Worm (Caenorhabditis elegans) whole organism, mixed stage, embryonic: ENCODE results near the gene srh-131.

Source experiments
- M03D4.4 ChIP-seq: sonication (generic microtip); optimal IDR thresholded peaks from 2 replicates; lab custom pipeline; 2017; ENCODE audit warnings: mild to moderate bottlenecking, missing genetic modification characterization, missing compliant biosample characterization
- blmp-1 ChIP-seq: fragments of 150-350 bp; optimal IDR thresholded peaks from 2 replicates; lab custom pipeline; 2014; ENCODE audit warnings: missing biosample characterization, missing genetic modification characterization
- ceh-43 ChIP-seq: fragments of 200-800 bp; sonication (Bioruptor generic); optimal IDR thresholded peaks from 2 replicates; lab custom pipeline; 2018; ENCODE audit warnings: mild to moderate bottlenecking, missing genetic modification characterization, moderate library complexity, missing compliant biosample characterization
- ceh-83 ChIP-seq: fragments of 200-800 bp; sonication (Bioruptor generic); optimal IDR thresholded peaks from 2 replicates; lab custom pipeline; 2018; ENCODE audit warnings: mild to moderate bottlenecking, missing genetic modification characterization, missing compliant biosample characterization
- ces-1 ChIP-seq: fragments of 150-350 bp; optimal IDR thresholded peaks from 2 replicates; lab custom pipeline; 2014; ENCODE audit warnings: missing biosample characterization, missing genetic modification reagents, missing genetic modification characterization
- cnd-1 ChIP-seq: fragments of 200-800 bp; sonication (Bioruptor generic); optimal IDR thresholded peaks from 2 replicates; lab custom pipeline; 2018; ENCODE audit warnings: mild to moderate bottlenecking, missing genetic modification characterization, missing compliant biosample characterization
- elt-1 ChIP-seq: sonication (generic microtip); optimal IDR thresholded peaks from 2 replicates; lab custom pipeline; 2017; ENCODE audit warnings: missing genetic modification characterization, mild to moderate bottlenecking, missing compliant biosample characterization, antibody characterized with exemption, moderate library complexity, borderline replicate concordance; ENCODE audit not compliant: insufficient read depth
- elt-3 ChIP-seq: fragments of 150-350 bp; optimal IDR thresholded peaks from 2 replicates; lab custom pipeline; 2014; ENCODE audit warnings: missing biosample characterization, missing genetic modification characterization
- flh-1 ChIP-seq: fragments of 200-800 bp; sonication (Bioruptor generic); optimal IDR thresholded peaks from 2 replicates; lab custom pipeline; 2018; ENCODE audit warnings: mild to moderate bottlenecking, missing genetic modification characterization, moderate library complexity, missing compliant biosample characterization
- ham-2 ChIP-seq: fragments of 200-800 bp; sonication (Bioruptor generic); optimal IDR thresholded peaks from 2 replicates; lab custom pipeline; 2018; ENCODE audit warnings: mild to moderate bottlenecking, missing genetic modification characterization, missing compliant biosample characterization
- hlh-1 ChIP-seq: fragments of 150-350 bp; optimal IDR thresholded peaks from 2 replicates; lab custom pipeline; 2014; ENCODE audit warnings: missing biosample characterization, missing genetic modification reagents, missing genetic modification characterization
- lin-13 ChIP-seq: fragments of 150-350 bp; optimal IDR thresholded peaks from 2 replicates; lab custom pipeline; 2014; ENCODE audit warnings: missing biosample characterization, missing genetic modification characterization
- lin-32 ChIP-seq: fragments of 200-800 bp; sonication (Bioruptor generic); optimal IDR thresholded peaks from 2 replicates; lab custom pipeline; 2018; ENCODE audit warnings: mild to moderate bottlenecking, missing genetic modification characterization, missing compliant biosample characterization
- lsy-2 ChIP-seq: fragments of 150-350 bp; optimal IDR thresholded peaks from 2 replicates; lab custom pipeline; 2014; ENCODE audit warnings: missing biosample characterization, missing genetic modification characterization
- mab-5 ChIP-seq: fragments of 150-350 bp; optimal IDR thresholded peaks from 2 replicates; lab custom pipeline; 2014; ENCODE audit warnings: missing biosample characterization, missing genetic modification characterization
- mep-1 ChIP-seq: fragments of 150-350 bp; optimal IDR thresholded peaks from 2 replicates; lab custom pipeline; 2017; ENCODE audit warnings: missing biosample characterization, missing genetic modification reagents, missing genetic modification characterization, inconsistent platforms
- mls-2 ChIP-seq: sonication (generic microtip); optimal IDR thresholded peaks from 2 replicates; lab custom pipeline; 2016; ENCODE audit warnings: mild to moderate bottlenecking, missing genetic modification characterization, moderate library complexity, missing compliant biosample characterization
- nhr-12 ChIP-seq: fragments of 150-350 bp; optimal IDR thresholded peaks from 2 replicates; lab custom pipeline; 2014; ENCODE audit warnings: missing biosample characterization, missing genetic modification characterization
- nhr-2 ChIP-seq: fragments of 150-350 bp; optimal IDR thresholded peaks from 2 replicates; lab custom pipeline; 2014; ENCODE audit warnings: missing biosample characterization, missing genetic modification characterization
- nhr-237 ChIP-seq: fragments of 150-350 bp; optimal IDR thresholded peaks from 2 replicates; lab custom pipeline; 2014; ENCODE audit warnings: missing biosample characterization, missing genetic modification characterization
- nhr-28 ChIP-seq: fragments of 150-350 bp; optimal IDR thresholded peaks from 2 replicates; lab custom pipeline; 2014; ENCODE audit warnings: missing biosample characterization, missing genetic modification characterization
- nhr-76 ChIP-seq: sonication (generic microtip); optimal IDR thresholded peaks from 2 replicates; lab custom pipeline; 2017; ENCODE audit warnings: missing biosample characterization, missing genetic modification characterization
- snpc-4 ChIP-seq: fragments of 150-350 bp; optimal IDR thresholded peaks from 2 replicates; lab custom pipeline; 2014; ENCODE audit warnings: missing biosample characterization, missing genetic modification characterization
- sptf-1 ChIP-seq: sonication (generic microtip); optimal IDR thresholded peaks from 2 replicates; lab custom pipeline; 2017; ENCODE audit warnings: mild to moderate bottlenecking, missing genetic modification characterization, moderate library complexity, missing compliant biosample characterization
- tbx-8 ChIP-seq: fragments of 200-800 bp; sonication (Bioruptor generic); optimal IDR thresholded peaks from 2 replicates; lab custom pipeline; 2018; ENCODE audit warnings: mild to moderate bottlenecking, missing genetic modification characterization, moderate library complexity, missing compliant biosample characterization
- unc-39 ChIP-seq: fragments of 150-350 bp; optimal IDR thresholded peaks from 2 replicates; lab custom pipeline; 2014; ENCODE audit warnings: missing biosample characterization, missing genetic modification characterization
- unc-62 ChIP-seq: fragments of 150-350 bp; optimal IDR thresholded peaks from 2 replicates; lab custom pipeline; 2014; ENCODE audit warnings: missing biosample characterization, missing genetic modification reagents, missing genetic modification characterization
- ztf-11 ChIP-seq: fragments of 150-350 bp; optimal IDR thresholded peaks from 2 replicates; lab custom pipeline; 2014; ENCODE audit warnings: missing biosample characterization, missing genetic modification characterization

Gene srh-131

DNA sequence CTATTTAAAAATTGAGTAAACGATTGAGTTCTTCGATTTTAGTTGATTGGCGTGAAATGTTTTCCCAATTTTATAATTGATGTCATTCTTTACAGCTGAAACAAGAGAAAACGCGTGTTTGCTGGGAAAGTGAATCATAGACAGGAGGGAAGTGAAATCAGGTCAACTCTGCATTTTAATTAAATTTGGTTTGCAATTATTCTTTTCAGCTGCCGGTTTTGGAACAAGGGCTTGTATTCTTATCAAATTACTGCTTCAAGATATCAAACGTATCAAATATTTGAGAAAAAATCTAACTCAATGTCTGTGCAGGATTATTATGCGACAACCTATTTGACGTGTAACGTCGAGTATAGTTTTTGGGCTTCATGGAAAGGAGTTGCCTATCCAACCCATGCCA is 11.5 kb downstream of the srh-131 start, which contains the start of gene srh-97:
Gene srh-97, plus strand, starts transcription at position 301 of the 400 bp plus-strand sequence.
- TF ChIP-seq snpc-4 (no peak), nhr-76 (tag; lab: Kevin White, UChicago) (no peak), nhr-12 (tag; lab: Kevin White, UChicago) (no peak), lsy-2 (tag; lab: Kevin White, UChicago) (no peak), unc-62 (GFP tag; lab: Kevin White, UChicago) (no peak), elt-3 (tag; lab: Kevin White, UChicago) (no peak), sptf-1 (tag; lab: Kevin White, UChicago) (no peak), nhr-2 (tag; lab: Kevin White, UChicago) (no peak), tbx-8 (GFP tag; lab: Kevin White, UChicago) (no peak), ham-2 (GFP tag; lab: Kevin White, UChicago) (no peak), lin-13 (tag; lab: Kevin White, UChicago) (no peak), ztf-11 (tag; lab: Kevin White, UChicago) (no peak), mls-2 (no peak), ceh-83 (GFP tag; lab: Kevin White, UChicago) (no peak), ceh-43 (no peak), ces-1 (no peak), nhr-28 (tag; lab: Kevin White, UChicago) (no peak), unc-39 (tag; lab: Kevin White, UChicago) (no peak)

DNA sequence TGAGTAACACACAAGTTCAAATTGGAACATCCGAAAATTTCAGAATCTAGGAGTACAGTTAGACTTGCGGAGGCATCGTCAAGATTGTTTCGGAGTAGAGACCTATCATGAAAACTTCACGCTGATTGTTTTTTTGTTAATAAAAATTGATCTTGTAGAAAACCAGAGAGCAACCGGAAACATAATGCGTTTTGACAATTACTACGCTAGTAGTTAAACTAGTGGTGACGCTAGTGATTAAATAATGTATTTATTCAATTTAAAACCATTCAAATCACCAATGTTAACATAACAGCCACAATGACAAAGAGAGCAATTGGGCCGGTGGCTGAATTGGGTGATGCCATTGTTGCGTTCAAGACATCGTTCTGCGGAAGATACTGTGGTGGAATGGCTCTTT is 14.4 kb downstream of the srh-131 start, which contains the start of gene F49H6.17:
Gene F49H6.17, plus strand, starts transcription at position 301 of the 400 bp plus-strand sequence.
- no peak for TF ChIP-seq nhr-2 (tag; lab: Kevin White, UChicago)
- no peak for TF ChIP-seq snpc-4
- no peak for TF ChIP-seq mab-5 (tag; lab: Kevin White, UChicago)
- TF ChIP-seq ceh-43 = no peak
- no peak for TF ChIP-seq ceh-83 (GFP tag; lab: Kevin White, UChicago)
- TF ChIP-seq ham-2 (GFP tag; lab: Kevin White, UChicago) = no peak
- TF ChIP-seq lin-32 (GFP tag; lab: Kevin White, UChicago) = no peak
- no peak for TF ChIP-seq nhr-28 (tag; lab: Kevin White, UChicago)
- TF ChIP-seq hlh-1 = no peak
- no peak for TF ChIP-seq cnd-1 (tag; lab: Kevin White, UChicago)
- TF ChIP-seq nhr-76 (tag; lab: Kevin White, UChicago) = no peak
- no peak for TF ChIP-seq ces-1
- no peak for TF ChIP-seq lsy-2 (tag; lab: Kevin White, UChicago)
- TF ChIP-seq blmp-1 = no peak
- no peak for TF ChIP-seq M03D4.4 (tag; lab: Kevin White, UChicago)

DNA sequence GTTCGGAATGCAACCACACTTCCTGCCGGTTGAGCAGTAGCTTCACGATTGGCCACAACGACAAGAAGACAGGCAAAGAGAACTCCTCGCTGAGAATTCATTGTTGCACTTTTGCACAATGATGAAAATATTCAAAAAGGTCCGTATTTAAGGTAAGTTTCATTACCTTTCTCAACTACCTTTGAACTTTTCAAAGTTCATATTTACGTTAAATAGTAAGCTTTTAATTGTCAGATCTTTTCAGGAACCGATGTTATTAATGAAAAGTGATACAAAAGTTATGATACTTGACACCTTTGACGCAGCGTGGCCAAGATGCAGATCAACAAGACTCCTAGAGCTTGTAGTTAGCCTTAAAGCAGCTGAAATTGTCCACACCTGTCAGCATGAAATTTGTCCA is 16.1 kb downstream of the srh-131 start, which contains the start of gene F49H6.12:
Gene F49H6.12, minus strand, starts transcription at position 101 of the 400 bp plus-strand sequence.
- TF ChIP-seq flh-1 (GFP tag; lab: Kevin White, UChicago) = no peak
- TF ChIP-seq mep-1 = no peak
- TF ChIP-seq ceh-83 (GFP tag; lab: Kevin White, UChicago) = no peak

DNA sequence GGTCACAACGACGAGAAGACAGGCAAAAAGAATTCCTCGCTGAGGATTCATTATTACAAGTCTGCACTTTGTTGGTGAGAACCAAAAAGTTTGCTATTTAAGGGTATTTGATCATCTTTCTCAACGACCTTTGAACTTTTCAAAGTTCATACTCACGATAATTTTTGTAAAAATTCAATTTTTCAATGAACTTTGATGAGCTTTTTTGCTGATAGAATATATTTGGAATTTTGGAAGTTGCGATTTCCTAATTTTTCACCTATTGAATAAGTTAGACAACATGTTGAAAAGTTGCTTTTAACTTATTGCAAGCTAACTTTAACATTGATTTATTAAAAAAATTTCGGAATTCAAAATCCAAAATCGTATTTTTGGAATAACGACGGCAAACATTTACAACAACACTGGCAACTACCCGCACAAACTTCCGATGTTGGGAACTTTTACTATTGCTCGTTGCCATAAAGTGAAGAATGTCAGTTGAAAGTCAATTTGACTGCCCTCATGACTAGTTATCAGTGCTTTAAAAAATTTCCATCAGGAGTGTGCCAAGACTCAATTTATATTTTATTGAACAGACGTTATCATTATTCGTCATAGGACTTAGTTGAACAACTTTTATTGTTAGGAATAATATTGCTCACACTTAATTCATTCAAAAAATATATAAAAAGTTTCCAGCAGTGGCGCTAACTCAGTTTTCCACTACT is 17.5 kb downstream of the srh-131 start, which contains the start of the genes F49H6.8 and F49H6.5:
Gene F49H6.8, minus strand, starts transcription at position 51 of the 710 bp plus-strand sequence.
Gene F49H6.5, plus strand, starts transcription at position 629 of the 710 bp plus-strand sequence.
- no peak for TF ChIP-seq elt-1 (tag; lab: Kevin White, UChicago)
- no peak for TF ChIP-seq ztf-11 (tag; lab: Kevin White, UChicago)
- TF ChIP-seq ceh-83 (GFP tag; lab: Kevin White, UChicago) = no peak
- no peak for TF ChIP-seq lin-13 (tag; lab: Kevin White, UChicago)
- TF ChIP-seq sptf-1 (tag; lab: Kevin White, UChicago) = no peak
- TF ChIP-seq ces-1 = no peak
- TF ChIP-seq unc-39 (tag; lab: Kevin White, UChicago) = no peak
- no peak for TF ChIP-seq mab-5 (tag; lab: Kevin White, UChicago)
- no peak for TF ChIP-seq tbx-8 (GFP tag; lab: Kevin White, UChicago)
- TF ChIP-seq lin-32 (GFP tag; lab: Kevin White, UChicago) = no peak
- TF ChIP-seq nhr-237 = no peak
- no peak for TF ChIP-seq nhr-2 (tag; lab: Kevin White, UChicago)
- TF ChIP-seq, all 35 proteins: peak for 0

DNA sequence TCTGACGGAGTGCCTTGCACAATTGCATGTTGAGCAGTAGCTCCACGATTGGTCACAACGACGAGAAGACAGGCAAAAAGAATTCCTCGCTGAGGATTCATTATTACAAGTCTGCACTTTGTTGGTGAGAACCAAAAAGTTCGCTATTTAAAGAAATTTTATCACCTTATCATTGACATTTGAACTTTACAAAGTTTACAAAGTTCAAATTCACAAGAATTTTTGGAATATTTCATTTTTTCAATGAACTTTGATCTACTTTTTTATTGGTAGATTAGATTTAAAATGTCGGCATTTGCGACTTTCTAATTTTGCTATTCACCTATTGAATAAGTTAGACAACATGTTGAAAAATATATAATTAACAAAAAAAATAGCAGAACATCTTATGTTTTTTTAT is 21.0 kb downstream of the srh-131 start, which contains the start of gene F49H6.15:
Gene F49H6.15, minus strand, starts transcription at position 101 of the 400 bp plus-strand sequence.
- no peak for TF ChIP-seq hlh-1
- no peak for TF ChIP-seq nhr-2 (tag; lab: Kevin White, UChicago)
- no peak for TF ChIP-seq sptf-1 (tag; lab: Kevin White, UChicago)
- no peak for TF ChIP-seq cnd-1 (tag; lab: Kevin White, UChicago)
- TF ChIP-seq nhr-12 (tag; lab: Kevin White, UChicago) = no peak
- TF ChIP-seq mab-5 (tag; lab: Kevin White, UChicago) = no peak
- TF ChIP-seq tbx-8 (GFP tag; lab: Kevin White, UChicago) = no peak
- no peak for TF ChIP-seq flh-1 (GFP tag; lab: Kevin White, UChicago)
- TF ChIP-seq elt-1 (tag; lab: Kevin White, UChicago) = no peak
- no peak for TF ChIP-seq snpc-4
- TF ChIP-seq M03D4.4 (tag; lab: Kevin White, UChicago) = no peak
- TF ChIP-seq, all 35 proteins: peak for 0
